Fruit fly (Drosophila melanogaster) whole organism, wandering third instar larva: ENCODE results near the gene Trf4-1.

ENCODE experiments used
- Abd-B ChIP-seq: fragments of >200 bp; optimal IDR thresholded peaks from 2 replicates; lab custom pipeline; 2017; ENCODE audit warnings: missing biosample characterization, missing genetic modification characterization
- CG32264 ChIP-seq: fragments of 200-800 bp; sonication (Bioruptor generic); optimal IDR thresholded peaks from 2 replicates; lab custom pipeline; 2016; ENCODE audit warnings: missing biosample characterization, missing genetic modification characterization
- CG9705 ChIP-seq: fragments of 200-800 bp; sonication (Bioruptor generic); optimal IDR thresholded peaks from 2 replicates; lab custom pipeline; 2018; ENCODE audit warnings: missing biosample characterization, mild to moderate bottlenecking, missing genetic modification characterization
- CrebA ChIP-seq: fragments of 200-800 bp; sonication (Bioruptor generic); optimal IDR thresholded peaks from 2 replicates; lab custom pipeline; 2016; ENCODE audit warnings: missing biosample characterization, mild to moderate bottlenecking, missing genetic modification characterization, borderline replicate concordance
- Dfd ChIP-seq: fragments of >200 bp; optimal IDR thresholded peaks from 2 replicates; lab custom pipeline; 2017; ENCODE audit warnings: missing biosample characterization, missing genetic modification characterization
- Dif ChIP-seq: fragments of 200-275, 200-300 bp; sonication (Bioruptor generic); optimal IDR thresholded peaks from 2 replicates; lab custom pipeline; 2018; ENCODE audit warnings: missing biosample characterization, missing genetic modification characterization; ENCODE audit not compliant: partially characterized antibody
- HLH106 ChIP-seq: fragments of 200-800 bp; optimal IDR thresholded peaks from 3 replicates; lab custom pipeline; 2019; ENCODE audit warnings: missing biosample characterization, mild to moderate bottlenecking, missing genetic modification characterization, moderate library complexity
- Hnf4 ChIP-seq: fragments of 200-800 bp; sonication (Bioruptor generic); optimal IDR thresholded peaks from 2 replicates; lab custom pipeline; 2016; ENCODE audit warnings: missing biosample characterization, mild to moderate bottlenecking, missing genetic modification characterization
- Hr78 ChIP-seq: fragments of >200 bp; optimal IDR thresholded peaks from 2 replicates; lab custom pipeline; 2017; ENCODE audit warnings: missing biosample characterization, missing genetic modification characterization
- Hr83 ChIP-seq: fragments of 200-300 bp; sonication (Bioruptor generic); optimal IDR thresholded peaks from 2 replicates; lab custom pipeline; 2016; ENCODE audit warnings: missing biosample characterization, mild to moderate bottlenecking, missing genetic modification characterization, moderate library complexity; ENCODE audit not compliant: poor library complexity, severe bottlenecking
- Jra ChIP-seq: sonication (Bioruptor generic); optimal IDR thresholded peaks from 2 replicates; lab custom pipeline; 2016; ENCODE audit warnings: missing biosample characterization, missing genetic modification characterization
- Myc ChIP-seq: fragments of >200 bp; optimal IDR thresholded peaks from 2 replicates; lab custom pipeline; 2017
- Rel ChIP-seq, 2 experiments: fragments of 200-800 bp; sonication (Bioruptor generic) in 1 of 2; optimal IDR thresholded peaks; 2 replicates in 1 of 2; 3 replicates in 1 of 2; lab custom pipeline; 2016 to 2019; ENCODE audit warnings: mild to moderate bottlenecking in 2 of 2, missing biosample characterization in 2 of 2, missing genetic modification characterization in 2 of 2, moderate library complexity in 1 of 2
- Sp1 ChIP-seq: fragments of 200-800 bp; sonication (Bioruptor generic); optimal IDR thresholded peaks from 3 replicates; lab custom pipeline; 2019; ENCODE audit warnings: missing biosample characterization, mild to moderate bottlenecking, missing genetic modification characterization, moderate library complexity
- Vsx2 ChIP-seq: fragments of 200-300, 225-300 bp; sonication (Bioruptor generic); optimal IDR thresholded peaks from 2 replicates; lab custom pipeline; 2018; ENCODE audit warnings: missing biosample characterization, missing genetic modification characterization; ENCODE audit not compliant: partially characterized antibody
- br ChIP-seq: fragments of 200-800 bp; sonication (Bioruptor generic); optimal IDR thresholded peaks from 2 replicates; lab custom pipeline; 2016; ENCODE audit warnings: missing biosample characterization, missing genetic modification characterization
- brk ChIP-seq: fragments of 200-800 bp; sonication (Bioruptor generic); optimal IDR thresholded peaks from 2 replicates; lab custom pipeline; 2016; ENCODE audit warnings: missing biosample characterization, mild to moderate bottlenecking, missing genetic modification characterization
- dl ChIP-seq, 2 experiments: fragments of 175-275, 200-275 bp in 1 of 2; fragments of 200-275 bp in 1 of 2; sonication (Bioruptor generic); optimal IDR thresholded peaks; lab custom pipeline; 2018; ENCODE audit warnings: mild to moderate bottlenecking in 2 of 2, missing biosample characterization in 2 of 2, missing genetic modification characterization in 2 of 2, moderate library complexity in 2 of 2; ENCODE audit not compliant: partially characterized antibody in 2 of 2, insufficient read depth in 1 of 2
- dmrt93B ChIP-seq: fragments of 200-800 bp; sonication (Bioruptor generic); optimal IDR thresholded peaks from 2 replicates; lab custom pipeline; 2018; ENCODE audit warnings: missing biosample characterization, mild to moderate bottlenecking, missing genetic modification characterization
- dsf ChIP-seq: sonication (Bioruptor generic); optimal IDR thresholded peaks from 2 replicates; lab custom pipeline; 2016; ENCODE audit warnings: missing biosample characterization, missing genetic modification characterization, borderline replicate concordance
- ey ChIP-seq: fragments of 200-800 bp; sonication (Bioruptor generic); optimal IDR thresholded peaks from 2 replicates; lab custom pipeline; 2016; ENCODE audit warnings: missing biosample characterization, missing genetic modification characterization
- foxo ChIP-seq, 2 experiments: fragments of 200-800 bp; sonication (Bioruptor generic); optimal IDR thresholded peaks; 2 replicates in 1 of 2; 3 replicates in 1 of 2; lab custom pipeline; 2016 to 2017; ENCODE audit warnings: missing biosample characterization in 2 of 2, missing genetic modification characterization in 2 of 2
- fru ChIP-seq: fragments of 200-800 bp; sonication (Bioruptor generic); optimal IDR thresholded peaks from 3 replicates; lab custom pipeline; 2016; ENCODE audit warnings: missing biosample characterization, mild to moderate bottlenecking, missing genetic modification characterization
- h ChIP-seq: fragments of 200-800 bp; sonication (Bioruptor generic); optimal IDR thresholded peaks from 3 replicates; lab custom pipeline; 2016; ENCODE audit warnings: missing biosample characterization, mild to moderate bottlenecking, missing genetic modification characterization
- jim ChIP-seq: fragments of 175-275, 200-325 bp; sonication (Bioruptor generic); optimal IDR thresholded peaks from 2 replicates; lab custom pipeline; 2016; ENCODE audit warnings: missing biosample characterization, mild to moderate bottlenecking, missing genetic modification characterization
- psq ChIP-seq: fragments of 200-800 bp; sonication (Bioruptor generic); optimal IDR thresholded peaks from 3 replicates; lab custom pipeline; 2017; ENCODE audit warnings: missing biosample characterization, mild to moderate bottlenecking, missing genetic modification characterization, moderate library complexity
- rgr ChIP-seq: fragments of 200-800 bp; sonication (Bioruptor generic); optimal IDR thresholded peaks from 3 replicates; lab custom pipeline; 2016; ENCODE audit warnings: missing biosample characterization, mild to moderate bottlenecking, missing genetic modification characterization
- sage ChIP-seq: fragments of 200-800 bp; sonication (Bioruptor generic); optimal IDR thresholded peaks from 2 replicates; lab custom pipeline; 2016; ENCODE audit warnings: missing biosample characterization, mild to moderate bottlenecking, missing genetic modification characterization
- sv ChIP-seq: fragments of 200-800 bp; sonication (Bioruptor generic); optimal IDR thresholded peaks from 3 replicates; lab custom pipeline; 2016; ENCODE audit warnings: missing biosample characterization, missing genetic modification characterization
- usp ChIP-seq: fragments of >200 bp; optimal IDR thresholded peaks from 2 replicates; lab custom pipeline; 2017; ENCODE audit warnings: missing biosample characterization, missing genetic modification characterization
- woc ChIP-seq: sonication (Bioruptor generic); optimal IDR thresholded peaks from 2 replicates; lab custom pipeline; 2016; ENCODE audit warnings: missing biosample characterization, mild to moderate bottlenecking, missing genetic modification characterization

The Trf4-1 gene

dm6 chrX:8517121-8518024, 42.7 kb upstream of the Trf4-1 start, which contains the start of gene Nrg:
Gene Nrg, plus strand, starts transcription at chrX:8517373.
- TF ChIP-seq brk (GFP tag; lab: Kevin White, UChicago) (peak; percentile 64), rgr (peak; percentile 24), Vsx2 (peak; percentile 89), fru (GFP tag; lab: Kevin White, UChicago) (peak; percentile 41), Rel (GFP tag; optimal IDR thresholded peaks at IDR 0.05; lab: Kevin White, UChicago) (no peak), Rel (tag; optimal IDR thresholded peaks at IDR 0.05; lab: Kevin White, UChicago) (peak; percentile 42), ey (peak; percentile 13), br (GFP tag; lab: Kevin White, UChicago) (peak; percentile 31), jim (no peak), HLH106 (tag; lab: Kevin White, UChicago) (no peak), sage (GFP tag; lab: Kevin White, UChicago) (no peak), Sp1 (GFP tag; lab: Kevin White, UChicago) (peak; percentile 27), Hnf4 (GFP tag; lab: Kevin White, UChicago) (peak; percentile 28), Dfd (peak; percentile 6), foxo (GFP tag; optimal IDR thresholded peaks at IDR 0.05; lab: Kevin White, UChicago) (peak in 1 of 2 experiments; percentile 21), Hr78 (GFP tag; lab: Kevin White, UChicago) (no peak), Jra (GFP tag; lab: Kevin White, UChicago) (peak; percentile 32), dl (GFP tag; optimal IDR thresholded peaks at IDR 0.05; lab: Kevin White, UChicago; ENCODE audit: insufficient read depth in 1 of 2, partially characterized antibody in 2 of 2) (no peak), CrebA (GFP tag; lab: Kevin White, UChicago) (peak; percentile 17), CG32264 (no peak), psq (GFP tag; lab: Kevin White, UChicago) (peak; percentile 5), h (GFP tag; lab: Kevin White, UChicago) (peak; percentile 8), Abd-B (GFP tag; lab: Kevin White, UChicago) (no peak), sv (GFP tag; lab: Kevin White, UChicago) (no peak)

dm6 chrX:8518025-8518661, 42.0 kb upstream of the Trf4-1 start:
- TF ChIP-seq rgr = no peak
- TF ChIP-seq usp (GFP tag; lab: Kevin White, UChicago) = no peak
- TF ChIP-seq psq (GFP tag; lab: Kevin White, UChicago) = peak; percentile 53

- no peak for TF ChIP-seq Hr78 (GFP tag; lab: Kevin White, UChicago)
- no peak for TF ChIP-seq usp (GFP tag; lab: Kevin White, UChicago)
- no peak for TF ChIP-seq foxo (GFP tag; optimal IDR thresholded peaks at IDR 0.05; lab: Kevin White, UChicago)
- no peak for TF ChIP-seq CrebA (GFP tag; lab: Kevin White, UChicago)
- TF ChIP-seq dl (GFP tag; optimal IDR thresholded peaks at IDR 0.05; lab: Kevin White, UChicago; ENCODE audit: insufficient read depth in 1 of 2, partially characterized antibody in 2 of 2) = no peak
- TF ChIP-seq dmrt93B = no peak
- no peak for TF ChIP-seq CG32264
- no peak for TF ChIP-seq dsf (GFP tag; lab: Kevin White, UChicago)
- no peak for TF ChIP-seq CG9705 (GFP tag; lab: Kevin White, UChicago)
- TF ChIP-seq Hnf4 (GFP tag; lab: Kevin White, UChicago) = no peak
- no peak for TF ChIP-seq Hr83 (GFP tag; lab: Kevin White, UChicago)
- no peak for TF ChIP-seq Rel (GFP tag; optimal IDR thresholded peaks at IDR 0.05; lab: Kevin White, UChicago)
- TF ChIP-seq Rel (tag; optimal IDR thresholded peaks at IDR 0.05; lab: Kevin White, UChicago) = no peak
- TF ChIP-seq Dfd = no peak
- TF ChIP-seq Jra (GFP tag; lab: Kevin White, UChicago) = no peak
- no peak for TF ChIP-seq woc (GFP tag; lab: Kevin White, UChicago)
Measured at dm6 chrX:8520517-8520916, 39.6 kb upstream of the Trf4-1 start.

- no peak for TF ChIP-seq jim
- no peak for TF ChIP-seq Dfd
- no peak for TF ChIP-seq dl (GFP tag; optimal IDR thresholded peaks at IDR 0.05; lab: Kevin White, UChicago; ENCODE audit: insufficient read depth in 1 of 2, partially characterized antibody in 2 of 2)
- no peak for TF ChIP-seq h (GFP tag; lab: Kevin White, UChicago)
- no peak for TF ChIP-seq Hr83 (GFP tag; lab: Kevin White, UChicago)
- TF ChIP-seq Myc (lab: Kevin White, UChicago) = no peak
- TF ChIP-seq Dif (GFP tag; lab: Kevin White, UChicago) = no peak
- no peak for TF ChIP-seq Hnf4 (GFP tag; lab: Kevin White, UChicago)
- no peak for TF ChIP-seq rgr
- no peak for TF ChIP-seq br (GFP tag; lab: Kevin White, UChicago)
- TF ChIP-seq sage (GFP tag; lab: Kevin White, UChicago) = no peak
- TF ChIP-seq brk (GFP tag; lab: Kevin White, UChicago) = no peak
- no peak for TF ChIP-seq CrebA (GFP tag; lab: Kevin White, UChicago)
- TF ChIP-seq ey = no peak
Measured at dm6 chrX:8521492-8521891, 38.6 kb upstream of the Trf4-1 start.
